Fruit fly (Drosophila melanogaster) whole organism, embryonic: ENCODE measurements around the gene Cul5.

Experiments used
- Abd-B ChIP-seq: fragments of 200-800 bp; sonication (Bioruptor generic); optimal IDR thresholded peaks from 2 replicates; lab custom pipeline; 2018; ENCODE audit warnings: missing biosample characterization, mild to moderate bottlenecking, missing genetic modification characterization, moderate library complexity
- BEAF-32 ChIP-seq: fragments of 200-800 bp; sonication (Bioruptor generic); optimal IDR thresholded peaks from 3 replicates; lab custom pipeline; 2017; ENCODE audit warnings: missing biosample characterization, missing genetic modification characterization, mild to moderate bottlenecking, moderate library complexity, missing genetic modification reagents
- Bteb2 ChIP-seq: fragments of 200-800 bp; sonication (Bioruptor generic); optimal IDR thresholded peaks from 2 replicates; lab custom pipeline; 2016; ENCODE audit warnings: missing biosample characterization, missing genetic modification characterization
- CG10274 ChIP-seq: fragments of 200-800 bp; sonication (Bioruptor generic); optimal IDR thresholded peaks from 3 replicates; lab custom pipeline; 2017; ENCODE audit warnings: missing biosample characterization, mild to moderate bottlenecking, missing genetic modification characterization
- CG10979 ChIP-seq: fragments of 200-800 bp; sonication (Bioruptor generic); optimal IDR thresholded peaks from 2 replicates; lab custom pipeline; 2018; ENCODE audit warnings: missing biosample characterization, mild to moderate bottlenecking, missing genetic modification characterization, moderate library complexity
- CG12071 ChIP-seq: fragments of 200-800 bp; sonication (Bioruptor generic); optimal IDR thresholded peaks from 3 replicates; lab custom pipeline; 2018; ENCODE audit warnings: missing biosample characterization, mild to moderate bottlenecking, missing genetic modification characterization
- CG12219 ChIP-seq: fragments of 200-800 bp; sonication (Bioruptor generic); optimal IDR thresholded peaks from 3 replicates; lab custom pipeline; 2018; ENCODE audit warnings: missing biosample characterization, mild to moderate bottlenecking, missing genetic modification characterization
- CG12942 ChIP-seq: fragments of 200-800 bp; sonication (Bioruptor generic); optimal IDR thresholded peaks from 3 replicates; lab custom pipeline; 2016; ENCODE audit warnings: missing biosample characterization, missing genetic modification characterization
- CG14050 ChIP-seq: fragments of 200-800 bp; sonication (Bioruptor generic); IDR thresholded peaks from 3 replicates; pipeline ENCODE4 v1.3.6; 2022; ENCODE audit warnings: missing biosample characterization, missing genetic modification characterization
- CG14667 ChIP-seq: fragments of 200-800 bp; sonication (Bioruptor generic); IDR thresholded peaks from 2 replicates; pipeline ENCODE4 v1.3.6; 2022; ENCODE audit warnings: missing biosample characterization, missing genetic modification characterization
- CG14860 ChIP-seq: fragments of 200-800 bp; sonication (Bioruptor generic); IDR thresholded peaks from 3 replicates; pipeline ENCODE4 v1.3.6; 2022; ENCODE audit warnings: missing biosample characterization, missing genetic modification characterization; ENCODE audit not compliant: partially characterized antibody
- CG1602 ChIP-seq: fragments of 200-800 bp; sonication (Bioruptor generic); optimal IDR thresholded peaks from 3 replicates; lab custom pipeline; 2016; ENCODE audit warnings: missing biosample characterization, missing genetic modification characterization
- CG17612 ChIP-seq: fragments of 200-800 bp; sonication (Bioruptor generic); IDR thresholded peaks from 2 replicates; pipeline ENCODE4 v1.3.6; 2022; ENCODE audit warnings: missing biosample characterization, missing genetic modification characterization
- CG2678 ChIP-seq: fragments of 200-800 bp; sonication (Bioruptor generic); optimal IDR thresholded peaks from 3 replicates; lab custom pipeline; 2019; ENCODE audit warnings: missing biosample characterization, mild to moderate bottlenecking, missing genetic modification characterization, moderate library complexity
- CG30020 ChIP-seq: fragments of 200-800 bp; optimal IDR thresholded peaks from 2 replicates; lab custom pipeline; 2019; ENCODE audit warnings: missing biosample characterization, mild to moderate bottlenecking, missing genetic modification characterization, moderate library complexity
- CG4282 ChIP-seq: fragments of 200-800 bp; sonication (Bioruptor generic); optimal IDR thresholded peaks from 2 replicates; lab custom pipeline; 2016; ENCODE audit warnings: missing biosample characterization, missing genetic modification characterization
- CG4707 ChIP-seq: fragments of 200-800 bp; sonication (Bioruptor generic); optimal IDR thresholded peaks from 2 replicates; lab custom pipeline; 2018; ENCODE audit warnings: missing biosample characterization, mild to moderate bottlenecking, missing genetic modification characterization, moderate library complexity
- CG6175 ChIP-seq: fragments of 200-800 bp; sonication (Bioruptor generic); IDR thresholded peaks from 3 replicates; pipeline ENCODE4 v1.3.6; 2022; ENCODE audit warnings: missing biosample characterization, missing genetic modification characterization
- CG6254 ChIP-seq: fragments of 200-800 bp; sonication (Bioruptor generic); optimal IDR thresholded peaks from 3 replicates; lab custom pipeline; 2017; ENCODE audit warnings: mild to moderate bottlenecking, missing biosample characterization, missing genetic modification reagents, missing genetic modification characterization
- CG6654 ChIP-seq: fragments of 200-800 bp; sonication (Bioruptor generic); optimal IDR thresholded peaks from 2 replicates; lab custom pipeline; 2017; ENCODE audit warnings: missing biosample characterization, mild to moderate bottlenecking, missing genetic modification characterization
- CG6683 ChIP-seq: fragments of 200-800 bp; sonication (Bioruptor generic); optimal IDR thresholded peaks from 2 replicates; lab custom pipeline; 2017; ENCODE audit warnings: missing biosample characterization, mild to moderate bottlenecking, missing genetic modification characterization, missing genetic modification reagents
- CG9437 ChIP-seq: fragments of 200-800 bp; sonication (Bioruptor generic); optimal IDR thresholded peaks from 2 replicates; lab custom pipeline; 2018; ENCODE audit warnings: missing biosample characterization, mild to moderate bottlenecking, missing genetic modification characterization
- Dek ChIP-seq: fragments of 200-800 bp; sonication (Bioruptor generic); optimal IDR thresholded peaks from 3 replicates; lab custom pipeline; 2019; ENCODE audit warnings: missing biosample characterization, mild to moderate bottlenecking, missing genetic modification characterization, moderate library complexity
- Doc2 ChIP-seq: fragments of 200-800 bp; sonication (Bioruptor generic); IDR thresholded peaks from 2 replicates; pipeline ENCODE4 v1.3.6; 2022; ENCODE audit warnings: missing biosample characterization, missing genetic modification characterization
- E2f1 ChIP-seq: fragments of 200-800 bp; sonication (Bioruptor generic); IDR thresholded peaks from 2 replicates; pipeline ENCODE4 v1.3.6; 2022; ENCODE audit warnings: missing biosample characterization, missing genetic modification characterization
- Ets97D ChIP-seq: fragments of 200-800 bp; sonication (Bioruptor generic); optimal IDR thresholded peaks from 3 replicates; lab custom pipeline; 2016; ENCODE audit warnings: missing biosample characterization, missing genetic modification characterization
- GATAe ChIP-seq: fragments of 200-800 bp; sonication (Bioruptor generic); conservative IDR thresholded peaks from 2 replicates; pipeline ENCODE4 v1.3.6; 2022; ENCODE audit warnings: missing biosample characterization, missing genetic modification characterization
- Gug ChIP-seq: fragments of 200-800 bp; sonication (Bioruptor generic); IDR thresholded peaks from 4 replicates; pipeline ENCODE4 v1.3.6; 2022; ENCODE audit warnings: missing biosample characterization, missing genetic modification characterization
- Hsf ChIP-seq: fragments of 200-800 bp; sonication (Bioruptor generic); optimal IDR thresholded peaks from 3 replicates; lab custom pipeline; 2016; ENCODE audit warnings: missing biosample characterization, missing genetic modification characterization
- Meics ChIP-seq: fragments of 200-800 bp; sonication (Bioruptor generic); optimal IDR thresholded peaks from 2 replicates; lab custom pipeline; 2017; ENCODE audit warnings: missing biosample characterization, mild to moderate bottlenecking, missing genetic modification characterization
- Mes4 ChIP-seq: fragments of 200-800 bp; sonication (Bioruptor generic); optimal IDR thresholded peaks from 2 replicates; lab custom pipeline; 2016; ENCODE audit warnings: missing biosample characterization, missing genetic modification characterization
- NC2β ChIP-seq: fragments of 200-800 bp; sonication (Bioruptor generic); optimal IDR thresholded peaks from 2 replicates; lab custom pipeline; 2016; ENCODE audit warnings: missing biosample characterization, missing genetic modification characterization
- Nf-YB ChIP-seq: fragments of 200-800 bp; sonication (Bioruptor generic); optimal IDR thresholded peaks from 3 replicates; lab custom pipeline; 2019; ENCODE audit warnings: missing biosample characterization, mild to moderate bottlenecking, missing genetic modification characterization, moderate library complexity
- Sox100B ChIP-seq: fragments of 200-800 bp; sonication (Bioruptor generic); optimal IDR thresholded peaks from 3 replicates; lab custom pipeline; 2018; ENCODE audit warnings: missing biosample characterization, mild to moderate bottlenecking, missing genetic modification characterization
- Trl ChIP-seq, 3 experiments: fragments of >200 bp in 2 of 3; fragments of 200-800 bp in 1 of 3; sonication (Bioruptor generic) in 1 of 3; optimal IDR thresholded peaks; 2 replicates in 1 of 3; 3 replicates in 2 of 3; lab custom pipeline; 2016 to 2017; ENCODE audit warnings: missing biosample characterization in 1 of 3, missing genetic modification characterization in 1 of 3
- YL-1 ChIP-seq: fragments of 200-800 bp; sonication (Bioruptor generic); optimal IDR thresholded peaks from 3 replicates; lab custom pipeline; 2017; ENCODE audit warnings: missing biosample characterization, mild to moderate bottlenecking, missing genetic modification characterization
- amos ChIP-seq: fragments of 200-800 bp; sonication (Bioruptor generic); IDR thresholded peaks from 2 replicates; pipeline ENCODE4 v1.3.6; 2022; ENCODE audit warnings: missing biosample characterization, missing genetic modification characterization; ENCODE audit not compliant: partially characterized antibody
- bcd ChIP-seq: fragments of 200-800 bp; sonication (Bioruptor generic); optimal IDR thresholded peaks from 2 replicates; lab custom pipeline; 2017; ENCODE audit warnings: missing biosample characterization, mild to moderate bottlenecking, missing genetic modification characterization
- croc ChIP-seq: fragments of 200-800 bp; sonication (Bioruptor generic); conservative IDR thresholded peaks from 3 replicates; pipeline ENCODE4 v1.3.6; 2022; ENCODE audit warnings: missing biosample characterization, missing genetic modification characterization
- gt ChIP-seq: fragments of 200-800 bp; sonication (Bioruptor generic); IDR thresholded peaks from 2 replicates; pipeline ENCODE4 v1.3.6; 2022; ENCODE audit warnings: missing biosample characterization, missing genetic modification characterization
- klu ChIP-seq: fragments of 200-800 bp; sonication (Bioruptor generic); IDR thresholded peaks from 2 replicates; pipeline ENCODE4 v1.3.6; 2022; ENCODE audit warnings: missing biosample characterization, missing genetic modification characterization
- oc ChIP-seq: fragments of 200-800 bp; sonication (Bioruptor generic); optimal IDR thresholded peaks from 2 replicates; lab custom pipeline; 2018; ENCODE audit warnings: missing biosample characterization, mild to moderate bottlenecking, missing genetic modification characterization, moderate library complexity
- pan ChIP-seq, 4 experiments: fragments of >200 bp in 3 of 4; fragments of 200-800 bp in 1 of 4; sonication (Bioruptor generic) in 1 of 4; optimal IDR thresholded peaks in 3 of 4; IDR thresholded peaks in 1 of 4; 2 replicates each; pipeline versions ENCODE4 v1.3.6 to Lab custom; 2017 to 2022; ENCODE audit warnings: missing biosample characterization in 2 of 4, missing genetic modification characterization in 2 of 4, mixed read lengths in 1 of 4
- pita ChIP-seq: fragments of 200-800 bp; sonication (Bioruptor generic); optimal IDR thresholded peaks from 2 replicates; lab custom pipeline; 2017; ENCODE audit warnings: missing biosample characterization, mild to moderate bottlenecking, missing genetic modification characterization
- ranshi ChIP-seq: fragments of 200-800 bp; sonication (Bioruptor generic); IDR thresholded peaks from 2 replicates; pipeline ENCODE4 v1.3.6; 2022; ENCODE audit warnings: missing biosample characterization, missing genetic modification characterization
- seq ChIP-seq: fragments of 200-800 bp; sonication (Bioruptor generic); IDR thresholded peaks from 2 replicates; pipeline ENCODE4 v1.3.6; 2022; ENCODE audit warnings: missing biosample characterization, missing genetic modification characterization
- ssp ChIP-seq: fragments of 200-800 bp; sonication (Bioruptor generic); IDR thresholded peaks from 2 replicates; pipeline ENCODE4 v1.3.6; 2022; ENCODE audit warnings: missing biosample characterization, missing genetic modification characterization
- trem ChIP-seq: fragments of 200-800 bp; optimal IDR thresholded peaks from 3 replicates; lab custom pipeline; 2019; ENCODE audit warnings: missing biosample characterization, mild to moderate bottlenecking, missing genetic modification characterization, moderate library complexity
- unpg ChIP-seq: fragments of 200-800 bp; sonication (Bioruptor generic); optimal IDR thresholded peaks from 3 replicates; lab custom pipeline; 2018; ENCODE audit warnings: missing biosample characterization, mild to moderate bottlenecking, missing genetic modification characterization, moderate library complexity
- zen2 ChIP-seq: fragments of 200-800 bp; sonication (Bioruptor generic); IDR thresholded peaks from 3 replicates; pipeline ENCODE4 v1.3.6; 2022; ENCODE audit warnings: missing biosample characterization, missing genetic modification characterization; ENCODE audit not compliant: partially characterized antibody

Gene Cul5

dm6 chr3R:29087302-29087782, 24.6 kb upstream of the Cul5 start (continued):
- TF ChIP-seq bcd (no peak), Dek (tag; lab: Kevin White, UChicago) (no peak), amos (no peak), Bteb2 (GFP tag; lab: Kevin White, UChicago) (no peak), Ets97D (no peak), CG14667 (GFP tag; lab: Robert Waterston, UW) (no peak), CG4707 (GFP tag; lab: Kevin White, UChicago) (peak; percentile 0), CG12071 (GFP tag; lab: Kevin White, UChicago) (no peak), E2f1 (no peak), ranshi (GFP tag; lab: Robert Waterston, UW) (no peak), Sox100B (GFP tag; lab: Kevin White, UChicago) (no peak), CG6683 (GFP tag; lab: Kevin White, UChicago) (no peak), CG10274 (no peak), oc (tag; lab: Kevin White, UChicago) (peak; percentile 61), BEAF-32 (GFP tag; lab: Kevin White, UChicago) (no peak), CG6254 (GFP tag; lab: Kevin White, UChicago) (peak; percentile 29), Gug (GFP tag; lab: Robert Waterston, UW) (no peak), zen2 (GFP tag; lab: Robert Waterston, UW) (no peak), Hsf (GFP tag; lab: Kevin White, UChicago) (no peak), GATAe (GFP tag; lab: Robert Waterston, UW) (no peak), CG14860 (no peak), ssp (GFP tag; lab: Robert Waterston, UW) (no peak), CG12942 (GFP tag; lab: Kevin White, UChicago) (no peak), CG10979 (tag; lab: Kevin White, UChicago) (peak; percentile 76), CG2678 (tag; lab: Kevin White, UChicago) (no peak), seq (GFP tag; lab: Robert Waterston, UW) (no peak), gt (GFP tag; lab: Robert Waterston, UW) (no peak), Trl (optimal IDR thresholded peaks at IDR 0.05; lab: Kevin White, UChicago) (peak; percentile 79 to 83), Trl (GFP tag; optimal IDR thresholded peaks at IDR 0.05; lab: Kevin White, UChicago) (no peak), CG12219 (GFP tag; lab: Kevin White, UChicago) (peak; percentile 28), CG14050 (no peak), croc (GFP tag; lab: Robert Waterston, UW) (no peak), Doc2 (GFP tag; lab: Robert Waterston, UW) (no peak), trem (tag; lab: Kevin White, UChicago) (peak; percentile 36), CG6175 (GFP tag; lab: Robert Waterston, UW) (no peak), Mes4 (GFP tag; lab: Kevin White, UChicago) (no peak), klu (GFP tag; lab: Robert Waterston, UW) (no peak), unpg (GFP tag; lab: Kevin White, UChicago) (no peak), pita (no peak), Meics (GFP tag; lab: Kevin White, UChicago) (no peak), CG6654 (GFP tag; lab: Kevin White, UChicago) (no peak), CG9437 (GFP tag; lab: Kevin White, UChicago) (peak; percentile 37), NC2β (GFP tag; lab: Kevin White, UChicago) (no peak), CG17612 (GFP tag; lab: Robert Waterston, UW) (no peak), Nf-YB (GFP tag; lab: Kevin White, UChicago) (no peak), YL-1 (GFP tag; lab: Kevin White, UChicago) (no peak), CG30020 (tag; lab: Kevin White, UChicago) (no peak), CG1602 (GFP tag; lab: Kevin White, UChicago) (no peak), pan (optimal IDR thresholded peaks at IDR 0.05; lab: Kevin White, UChicago) (no peak), pan (GFP tag; optimal IDR thresholded peaks at IDR 0.05 in 1 of 2, IDR thresholded peaks at IDR 0.05 in 1 of 2) (no peak), Abd-B (GFP tag; lab: Kevin White, UChicago) (peak; percentile 22), CG4282 (GFP tag; lab: Kevin White, UChicago) (no peak)
